Worm (Caenorhabditis elegans) whole organism, L1 larva: ENCODE data around the gene K09D9.9.

ENCODE experiments used
- ceh-63 ChIP-seq: fragments of 200-800 bp; sonication (Bioruptor generic); optimal IDR thresholded peaks from 2 replicates; lab custom pipeline; 2018; ENCODE audit warnings: mild to moderate bottlenecking, missing genetic modification characterization, missing compliant biosample characterization
- ceh-8 ChIP-seq: fragments of 200-800 bp; sonication (Bioruptor generic); optimal IDR thresholded peaks from 2 replicates; lab custom pipeline; 2018; ENCODE audit warnings: mild to moderate bottlenecking, missing genetic modification characterization, moderate library complexity, missing compliant biosample characterization
- lin-13 ChIP-seq: fragments of 150-350 bp; optimal IDR thresholded peaks from 2 replicates; lab custom pipeline; 2014; ENCODE audit warnings: missing biosample characterization, missing genetic modification reagents, missing genetic modification characterization
- lin-39 ChIP-seq: fragments of 150-350 bp; optimal IDR thresholded peaks from 2 replicates; lab custom pipeline; 2014; ENCODE audit warnings: missing biosample characterization, missing genetic modification reagents, missing genetic modification characterization
- mep-1 ChIP-seq: fragments of 150-350 bp; optimal IDR thresholded peaks from 2 replicates; lab custom pipeline; 2014; ENCODE audit warnings: missing biosample characterization, missing genetic modification characterization
- nhr-11 ChIP-seq: fragments of 150-350 bp; optimal IDR thresholded peaks from 2 replicates; lab custom pipeline; 2014; ENCODE audit warnings: missing biosample characterization, missing genetic modification characterization
- unc-62 ChIP-seq: fragments of 150-350 bp; optimal IDR thresholded peaks from 2 replicates; lab custom pipeline; 2014; ENCODE audit warnings: missing biosample characterization, missing genetic modification reagents, missing genetic modification characterization

- TF ChIP-seq unc-62 (GFP tag; lab: Kevin White, UChicago) (no peak), mep-1 (no peak), lin-39 (tag; lab: Kevin White, UChicago) (no peak), lin-13 (no peak), nhr-11 (tag; lab: Kevin White, UChicago) (no peak), ceh-8 (GFP tag; lab: Kevin White, UChicago) (no peak), ceh-63 (no peak)
These were observed 24.3 kb downstream of the K09D9.9 start for ce11 chrV:3969664-3970063.
